Fruit fly (Drosophila melanogaster): ENCODE results near the gene BicD.
A peak's percentile ranks its signal among the peaks of the same experiment; 100 is the strongest.

Gene BicD

DNA sequence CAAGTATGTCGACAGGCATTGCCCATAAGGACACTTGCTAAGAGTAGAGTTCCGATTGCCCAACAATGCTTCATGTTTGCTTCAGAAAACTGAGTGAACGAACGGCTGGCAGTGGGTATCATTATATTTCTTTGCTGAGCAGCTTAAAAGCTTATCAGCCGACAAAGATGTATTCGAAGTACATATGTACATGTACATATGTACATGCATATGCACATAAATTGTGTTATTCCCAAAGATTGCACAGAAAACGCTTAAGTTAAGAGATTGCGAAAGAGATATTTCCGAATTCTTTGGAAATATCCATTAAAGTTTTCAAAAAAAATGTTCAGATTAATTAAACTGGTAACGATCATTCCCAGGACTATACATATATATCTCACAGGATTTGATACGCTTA, 17.2 kb downstream of the BicD start, which contains the start of gene SPH93:
TSS of gene SPH93 (minus strand) at position 101 of the 400 bp plus-strand sequence.
- no peak for TF ChIP-seq CG14711 (tag; optimal IDR thresholded peaks at IDR 0.05)
- no peak for TF ChIP-seq Mnt (GFP tag; optimal IDR thresholded peaks at IDR 0.05)
- TF ChIP-seq CG12768 (GFP tag; optimal IDR thresholded peaks at IDR 0.05): no peak
- TF ChIP-seq CG7101 (tag; optimal IDR thresholded peaks at IDR 0.05): no peak
- no peak for TF ChIP-seq toe (GFP tag; optimal IDR thresholded peaks at IDR 0.05)
- TF ChIP-seq Clk (GFP tag; optimal IDR thresholded peaks at IDR 0.05): no peak
- no peak for TF ChIP-seq CG1620 (GFP tag; optimal IDR thresholded peaks at IDR 0.05)
- TF ChIP-seq CG11617 (GFP tag; optimal IDR thresholded peaks at IDR 0.05): no peak
- TF ChIP-seq kay (GFP tag; ENCODE audit: borderline replicate concordance): no peak
- no peak for TF ChIP-seq pad (GFP tag; optimal IDR thresholded peaks at IDR 0.05)
- TF ChIP-seq bab1 (GFP tag; optimal IDR thresholded peaks at IDR 0.05): no peak
- no peak for TF ChIP-seq CG33017 (tag; optimal IDR thresholded peaks at IDR 0.05)
- TF ChIP-seq CG7045 (GFP tag; optimal IDR thresholded peaks at IDR 0.05): no peak
- TF ChIP-seq cic (GFP tag; optimal IDR thresholded peaks at IDR 0.05): no peak
- TF ChIP-seq Hr96 (GFP tag; optimal IDR thresholded peaks at IDR 0.05): no peak
- no peak for TF ChIP-seq Crg-1 (GFP tag; optimal IDR thresholded peaks at IDR 0.05)
- TF ChIP-seq cnc (optimal IDR thresholded peaks at IDR 0.05): no peak

DNA sequence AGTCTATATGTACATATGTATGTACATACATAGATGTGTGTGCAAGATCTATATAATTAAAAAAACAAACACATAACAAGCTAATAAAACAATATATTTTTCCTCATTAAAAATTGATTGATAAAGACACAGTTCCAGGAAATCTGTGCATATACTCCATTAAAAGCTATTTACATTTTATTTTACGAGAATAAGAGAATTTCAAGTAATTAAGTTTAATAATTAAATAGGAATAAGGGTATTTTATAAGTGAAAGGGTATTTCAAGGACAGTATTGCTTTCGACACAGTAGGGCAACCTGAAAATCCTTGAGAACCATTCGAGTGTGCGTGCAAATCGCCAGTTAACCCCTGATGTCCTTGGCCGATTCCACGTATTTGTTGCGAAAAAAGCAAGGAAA, 20.4 kb downstream of the BicD start, which contains the start of gene CG5050:
TSS of gene CG5050 (plus strand) at position 301 of the 400 bp plus-strand sequence.
- no peak for TF ChIP-seq CG11617 (GFP tag; optimal IDR thresholded peaks at IDR 0.05)
- TF ChIP-seq CG14711 (tag; optimal IDR thresholded peaks at IDR 0.05): no peak
- no peak for TF ChIP-seq pad (GFP tag; optimal IDR thresholded peaks at IDR 0.05)
- no peak for TF ChIP-seq tj (GFP tag; optimal IDR thresholded peaks at IDR 0.05)
- no peak for TF ChIP-seq kay (GFP tag; ENCODE audit: borderline replicate concordance)
- TF ChIP-seq toe (GFP tag; optimal IDR thresholded peaks at IDR 0.05): no peak
- no peak for TF ChIP-seq CG5204 (GFP tag; optimal IDR thresholded peaks at IDR 0.05)

DNA sequence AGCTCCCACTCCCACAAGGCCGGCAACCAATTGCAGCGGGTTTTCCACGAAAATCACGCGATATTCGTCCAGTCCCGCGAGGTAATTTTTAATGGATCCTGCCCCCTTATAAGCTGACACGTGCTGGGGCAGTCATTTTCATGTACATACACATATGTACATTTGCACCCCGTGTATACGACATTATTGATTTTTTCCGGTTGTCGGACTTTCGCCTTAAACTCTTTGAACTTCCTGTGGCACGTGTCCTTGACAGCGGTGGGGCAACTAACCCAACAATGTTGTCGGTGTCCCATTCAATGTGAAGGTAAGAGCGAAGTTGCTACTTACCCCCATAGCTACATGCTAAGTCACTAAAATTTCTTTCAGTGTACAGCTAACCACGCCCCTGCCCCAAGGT, 20.9 kb downstream of the BicD start:
- TF ChIP-seq CG7045 (GFP tag; optimal IDR thresholded peaks at IDR 0.05) (no peak), CG14711 (tag; optimal IDR thresholded peaks at IDR 0.05) (no peak), toe (GFP tag; optimal IDR thresholded peaks at IDR 0.05) (no peak), CG5204 (GFP tag; optimal IDR thresholded peaks at IDR 0.05) (no peak), CG1620 (GFP tag; optimal IDR thresholded peaks at IDR 0.05) (no peak), CG11617 (GFP tag; optimal IDR thresholded peaks at IDR 0.05) (no peak), ovo (GFP tag; optimal IDR thresholded peaks at IDR 0.05) (no peak), Hr96 (GFP tag; optimal IDR thresholded peaks at IDR 0.05) (no peak), Mnt (GFP tag; optimal IDR thresholded peaks at IDR 0.05) (no peak), cnc (optimal IDR thresholded peaks at IDR 0.05) (no peak), tj (GFP tag; optimal IDR thresholded peaks at IDR 0.05) (no peak), kay (GFP tag; ENCODE audit: borderline replicate concordance) (no peak), bab1 (GFP tag; optimal IDR thresholded peaks at IDR 0.05) (no peak), Crg-1 (GFP tag; optimal IDR thresholded peaks at IDR 0.05) (no peak), CG12768 (GFP tag; optimal IDR thresholded peaks at IDR 0.05) (no peak)

DNA sequence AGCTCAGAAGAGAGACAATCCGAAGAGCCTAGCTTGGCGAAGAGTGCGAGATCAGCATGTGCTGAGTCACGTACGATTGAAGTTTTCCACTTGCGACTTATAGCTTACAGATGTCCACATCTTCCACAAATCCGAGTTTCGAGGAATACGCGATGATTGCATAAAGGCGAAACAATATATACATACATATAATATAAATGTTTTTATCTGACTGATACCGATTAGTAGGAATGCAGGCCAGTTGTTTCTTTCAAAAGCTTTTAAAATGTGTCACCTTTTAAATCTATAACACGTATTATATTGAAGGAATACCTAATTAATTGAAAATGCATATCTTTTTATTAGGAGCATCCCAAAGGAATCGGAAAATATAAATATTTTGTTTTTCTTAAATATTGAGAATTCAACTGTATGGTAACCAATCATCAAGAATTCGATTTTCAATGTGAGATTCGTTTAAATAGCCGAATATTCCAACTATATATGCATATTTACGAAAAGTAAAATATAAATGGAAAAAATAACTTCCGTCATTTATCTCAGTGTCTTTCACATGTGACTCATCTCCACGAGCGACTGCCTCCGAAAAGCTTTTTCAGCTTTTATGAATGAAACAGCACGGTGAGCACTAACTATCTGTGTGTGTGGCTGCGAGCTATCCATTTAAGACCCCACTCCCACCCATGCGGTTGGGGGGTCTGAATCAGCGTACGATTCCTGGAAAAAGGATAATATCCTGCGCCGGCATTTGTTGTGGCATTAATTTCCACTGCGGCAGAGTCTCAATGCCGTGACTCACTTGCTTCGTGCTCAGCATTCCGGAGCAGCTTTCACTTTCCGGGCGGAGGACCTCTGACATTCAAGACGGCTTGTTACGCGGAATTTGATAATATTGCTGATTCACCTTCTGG, 22.3 kb downstream of the BicD start:
- TF ChIP-seq CG7101 (tag; optimal IDR thresholded peaks at IDR 0.05): peak; percentile 75
- TF ChIP-seq Hr96 (GFP tag; optimal IDR thresholded peaks at IDR 0.05): peak; percentile 35
- peak; percentile 55 for TF ChIP-seq Crg-1 (GFP tag; optimal IDR thresholded peaks at IDR 0.05)
- TF ChIP-seq toe (GFP tag; optimal IDR thresholded peaks at IDR 0.05): peak; percentile 33
- peak; percentile 66 for TF ChIP-seq CG5204 (GFP tag; optimal IDR thresholded peaks at IDR 0.05)
- peak; percentile 68 for TF ChIP-seq CG14711 (tag; optimal IDR thresholded peaks at IDR 0.05)
- peak; percentile 73 for TF ChIP-seq CG7045 (GFP tag; optimal IDR thresholded peaks at IDR 0.05)
- peak; percentile 19 for TF ChIP-seq Mnt (GFP tag; optimal IDR thresholded peaks at IDR 0.05)
- TF ChIP-seq kay (GFP tag; ENCODE audit: borderline replicate concordance): peak; percentile 99
- TF ChIP-seq CG11617 (GFP tag; optimal IDR thresholded peaks at IDR 0.05): peak; percentile 75
- TF ChIP-seq ovo (GFP tag; optimal IDR thresholded peaks at IDR 0.05): no peak
- peak; percentile 85 to 87 for TF ChIP-seq cnc (optimal IDR thresholded peaks at IDR 0.05)
- TF ChIP-seq pad (GFP tag; optimal IDR thresholded peaks at IDR 0.05): peak; percentile 30
- no peak for TF ChIP-seq CG1620 (GFP tag; optimal IDR thresholded peaks at IDR 0.05)
- TF ChIP-seq CG33017 (tag; optimal IDR thresholded peaks at IDR 0.05): peak; percentile 64
- TF ChIP-seq Clk (GFP tag; optimal IDR thresholded peaks at IDR 0.05): no peak
- TF ChIP-seq bab1 (GFP tag; optimal IDR thresholded peaks at IDR 0.05): peak; percentile 40
- peak; percentile 98 for TF ChIP-seq cic (GFP tag; optimal IDR thresholded peaks at IDR 0.05)
- peak; percentile 21 for TF ChIP-seq tj (GFP tag; optimal IDR thresholded peaks at IDR 0.05)
- TF ChIP-seq CG12768 (GFP tag; optimal IDR thresholded peaks at IDR 0.05): peak; percentile 51

DNA sequence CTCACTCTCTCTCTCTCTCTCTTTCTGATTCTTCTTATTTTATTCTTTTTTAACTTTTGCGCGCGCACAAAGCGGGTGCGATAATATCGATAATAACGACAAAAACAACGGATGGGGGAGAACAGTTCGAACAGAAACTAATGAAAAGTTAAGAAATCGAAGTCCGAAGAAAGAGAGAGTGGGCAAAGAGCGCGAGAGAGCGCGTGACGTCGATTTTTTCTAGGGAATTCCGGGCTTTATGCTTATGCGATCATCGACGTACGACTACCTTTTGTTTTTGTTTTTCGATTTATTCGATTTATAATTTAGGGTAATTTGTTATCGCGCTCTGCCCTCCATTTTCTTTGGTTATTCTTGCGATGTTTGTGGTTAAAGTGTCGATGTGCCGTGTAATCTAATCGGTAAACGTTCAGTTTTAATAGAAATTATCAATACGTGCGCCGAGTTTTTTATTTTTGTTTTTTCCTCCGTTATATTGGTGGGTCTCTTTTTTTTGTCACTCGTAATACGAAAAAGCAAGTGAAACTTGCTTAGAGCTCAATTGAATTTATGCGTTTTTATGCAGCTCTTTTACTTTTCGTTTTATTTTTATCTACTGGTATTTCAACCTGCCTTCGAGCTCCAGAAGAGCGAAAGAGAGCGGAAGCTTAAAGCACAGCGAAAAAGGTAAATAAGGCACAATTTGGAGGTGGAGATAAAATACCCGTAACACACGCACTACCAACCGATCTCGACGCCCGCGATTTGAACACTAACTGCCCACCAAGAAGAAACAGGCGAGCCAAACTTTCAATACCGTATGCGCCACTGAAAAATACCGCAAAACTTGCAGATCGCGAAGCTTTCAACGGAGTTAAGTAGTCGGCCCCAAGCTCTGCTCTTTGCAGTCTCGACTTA, 23.2 kb downstream of the BicD start, which contains the start of gene dl:
TSS of gene dl (minus strand) at position 757 of the 897 bp plus-strand sequence.
- TF ChIP-seq cnc (optimal IDR thresholded peaks at IDR 0.05) (no peak), CG5204 (GFP tag; optimal IDR thresholded peaks at IDR 0.05) (no peak), Clk (GFP tag; optimal IDR thresholded peaks at IDR 0.05) (no peak), pad (GFP tag; optimal IDR thresholded peaks at IDR 0.05) (no peak), toe (GFP tag; optimal IDR thresholded peaks at IDR 0.05) (no peak), ovo (GFP tag; optimal IDR thresholded peaks at IDR 0.05) (peak; percentile 56), Crg-1 (GFP tag; optimal IDR thresholded peaks at IDR 0.05) (no peak), CG7101 (tag; optimal IDR thresholded peaks at IDR 0.05) (no peak), CG7045 (GFP tag; optimal IDR thresholded peaks at IDR 0.05) (no peak), tj (GFP tag; optimal IDR thresholded peaks at IDR 0.05) (peak; percentile 16), CG1620 (GFP tag; optimal IDR thresholded peaks at IDR 0.05) (no peak), CG14711 (tag; optimal IDR thresholded peaks at IDR 0.05) (no peak), Mnt (GFP tag; optimal IDR thresholded peaks at IDR 0.05) (peak; percentile 26), Hr96 (GFP tag; optimal IDR thresholded peaks at IDR 0.05) (no peak), bab1 (GFP tag; optimal IDR thresholded peaks at IDR 0.05) (no peak), CG12768 (GFP tag; optimal IDR thresholded peaks at IDR 0.05) (peak; percentile 1), cic (GFP tag; optimal IDR thresholded peaks at IDR 0.05) (no peak), kay (GFP tag; ENCODE audit: borderline replicate concordance) (peak; percentile 86), CG11617 (GFP tag; optimal IDR thresholded peaks at IDR 0.05) (peak; percentile 41), CG33017 (tag; optimal IDR thresholded peaks at IDR 0.05) (peak; percentile 3)
